Worm (Caenorhabditis elegans): ENCODE measurements around the gene srj-19.
"Not testable (repeated sequence)": the region's sequence is repeated elsewhere in the genome, so short reads cannot be mapped to it uniquely, and the experiment has no call there.

DNA sequence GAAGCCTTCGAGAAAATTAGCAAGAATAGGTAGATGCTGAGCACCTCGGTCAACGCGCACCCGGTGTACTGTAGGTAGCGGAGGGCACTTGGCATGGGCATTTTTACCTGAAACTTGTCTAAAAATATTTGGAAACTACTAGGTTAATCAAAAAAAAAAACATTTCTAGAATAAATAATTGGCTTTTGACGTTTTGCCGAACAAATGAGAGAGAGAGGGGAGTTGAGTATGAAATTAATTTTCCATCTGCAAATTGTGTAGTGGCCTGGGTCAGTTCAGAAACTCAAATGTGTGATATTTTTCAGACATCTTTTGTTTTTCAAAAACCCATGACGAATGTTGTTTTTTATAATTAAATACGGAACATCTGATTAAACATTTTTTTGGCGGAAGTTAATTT lies 34.2 kb downstream of the srj-19 start, which contains the start of gene Y45G12C.10:
- TF ChIP-seq K11D2.4 (GFP tag; IDR thresholded peaks at IDR 0.05); ets-4 (GFP tag; optimal IDR thresholded peaks at IDR 0.05); chd-7 (tag; optimal IDR thresholded peaks at IDR 0.05); egrh-3 (GFP tag; IDR thresholded peaks at IDR 0.05); ceh-91 (GFP tag; IDR thresholded peaks at IDR 0.05); F55B11.4 (tag; optimal IDR thresholded peaks at IDR 0.05; ENCODE audit: borderline replicate concordance, insufficient read depth); fkh-3 (tag; optimal IDR thresholded peaks at IDR 0.05); ekl-4 (GFP tag; IDR thresholded peaks at IDR 0.05); die-1 (tag; optimal IDR thresholded peaks at IDR 0.05); dpl-1 (GFP tag; optimal IDR thresholded peaks at IDR 0.05); F57C9.4 (tag; optimal IDR thresholded peaks at IDR 0.05); Y67H2A.10 (GFP tag; conservative IDR thresholded peaks at IDR 0.05); lin-40 (tag; optimal IDR thresholded peaks at IDR 0.05): not testable (repeated sequence)
